Worm (Caenorhabditis elegans) whole organism, early embryonic: ENCODE measurements around the gene T28A11.25.

Source experiments
- B0310.2 ChIP-seq: sonication (generic microtip); optimal IDR thresholded peaks from 2 replicates; lab custom pipeline; 2016; ENCODE audit warnings: mild to moderate bottlenecking, missing genetic modification characterization, missing compliant biosample characterization
- F13C5.2 ChIP-seq: sonication (generic microtip); optimal IDR thresholded peaks from 2 replicates; lab custom pipeline; 2017; ENCODE audit warnings: mild to moderate bottlenecking, missing genetic modification characterization, inconsistent platforms, missing compliant biosample characterization
- aly-1 ChIP-seq: sonication (generic microtip); optimal IDR thresholded peaks from 2 replicates; lab custom pipeline; 2016; ENCODE audit warnings: missing genetic modification characterization, missing compliant biosample characterization
- ama-1 ChIP-seq: fragments of 150-350 bp; optimal IDR thresholded peaks from 2 replicates; lab custom pipeline; 2014
- ceh-13 ChIP-seq: fragments of 200-800 bp; sonication (Bioruptor generic); optimal IDR thresholded peaks from 2 replicates; lab custom pipeline; 2018; ENCODE audit warnings: mild to moderate bottlenecking, missing genetic modification characterization, missing compliant biosample characterization
- ceh-36 ChIP-seq: sonication (generic microtip); optimal IDR thresholded peaks from 2 replicates; lab custom pipeline; 2016; ENCODE audit warnings: missing genetic modification characterization, inconsistent platforms, missing compliant biosample characterization
- ets-7 ChIP-seq: sonication (generic microtip); optimal IDR thresholded peaks from 2 replicates; lab custom pipeline; 2016; ENCODE audit warnings: missing genotype, missing genetic modification characterization, missing compliant biosample characterization
- flt-1 ChIP-seq: fragments of 200-800 bp; sonication (Bioruptor generic); IDR thresholded peaks from 2 replicates; pipeline ENCODE4 v1.3.6; 2022; ENCODE audit warnings: missing genetic modification characterization, missing compliant biosample characterization
- hmbx-1 ChIP-seq: sonication (generic microtip); optimal IDR thresholded peaks from 2 replicates; lab custom pipeline; 2016; ENCODE audit warnings: mild to moderate bottlenecking, missing genetic modification characterization, missing compliant biosample characterization
- hmg-4 ChIP-seq: fragments of 200-800 bp; sonication (Bioruptor generic); optimal IDR thresholded peaks from 2 replicates; lab custom pipeline; 2018; ENCODE audit warnings: mild to moderate bottlenecking, missing genetic modification characterization, missing compliant biosample characterization
- hnd-1 ChIP-seq: sonication (generic microtip); optimal IDR thresholded peaks from 2 replicates; lab custom pipeline; 2016; ENCODE audit warnings: missing genetic modification characterization, missing compliant biosample characterization
- pes-1 ChIP-seq: fragments of 200-800 bp; sonication (Bioruptor generic); IDR thresholded peaks from 2 replicates; pipeline ENCODE4 v1.3.6; 2022; ENCODE audit warnings: missing genetic modification reagents, missing genetic modification characterization, missing compliant biosample characterization
- scrt-1 ChIP-seq: fragments of 200-800 bp; sonication (Bioruptor generic); IDR thresholded peaks from 2 replicates; pipeline ENCODE4 v1.3.6; 2022; ENCODE audit warnings: missing genetic modification characterization, missing compliant biosample characterization
- sea-1 ChIP-seq: fragments of 200-800 bp; sonication (Bioruptor generic); conservative IDR thresholded peaks from 2 replicates; pipeline ENCODE4 v1.3.6; 2022; ENCODE audit warnings: missing genetic modification characterization, missing compliant biosample characterization
- tbx-11 ChIP-seq: fragments of 200-800 bp; sonication (Bioruptor generic); IDR thresholded peaks from 2 replicates; pipeline ENCODE4 v1.3.6; 2022; ENCODE audit warnings: missing genetic modification characterization, missing compliant biosample characterization
- tbx-37 ChIP-seq: fragments of 200-800 bp; sonication (Bioruptor generic); conservative IDR thresholded peaks from 2 replicates; pipeline ENCODE4 v1.3.6; 2022; ENCODE audit warnings: missing genetic modification reagents, missing genetic modification characterization, missing compliant biosample characterization
- tra-4 ChIP-seq: sonication (generic microtip); optimal IDR thresholded peaks from 2 replicates; lab custom pipeline; 2017; ENCODE audit warnings: missing genetic modification characterization, missing compliant biosample characterization

Gene T28A11.25

DNA sequence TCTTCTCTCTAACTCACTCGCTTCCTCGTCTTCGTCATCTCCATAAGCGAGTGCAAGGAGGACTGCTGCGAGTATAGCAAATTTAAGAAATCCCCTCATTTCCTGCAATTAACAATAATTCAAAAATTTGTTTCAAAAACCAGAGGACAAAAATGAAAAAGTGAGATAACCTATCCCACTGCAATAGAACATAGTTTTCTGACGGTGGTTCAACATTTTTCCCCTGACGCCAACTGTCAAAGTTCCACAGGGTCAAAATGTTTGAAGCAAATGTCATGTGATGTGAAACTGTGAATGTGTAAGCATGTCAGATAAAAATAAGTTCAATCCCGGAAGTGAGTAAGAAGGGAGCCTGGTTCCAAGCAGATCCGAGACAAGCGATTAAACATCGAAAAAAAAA is 12.2 kb upstream of the T28A11.25 start, which contains the start of gene T28A11.19:
Gene T28A11.19 (minus strand): TSS at position 108 of the 400 bp plus-strand sequence.
- TF ChIP-seq ceh-36 (tag; lab: Kevin White, UChicago) (no peak), tbx-37 (GFP tag; lab: Robert Waterston, UW) (no peak), tbx-11 (no peak), hmbx-1 (tag; lab: Kevin White, UChicago) (no peak), ceh-13 (GFP tag; lab: Kevin White, UChicago) (no peak), ama-1 (lab: Kevin White, UChicago) (no peak), ets-7 (tag; lab: Kevin White, UChicago) (no peak), flt-1 (GFP tag; lab: Robert Waterston, UW) (no peak), sea-1 (GFP tag; lab: Robert Waterston, UW) (no peak), aly-1 (tag; lab: Kevin White, UChicago) (no peak), F13C5.2 (tag; lab: Kevin White, UChicago) (no peak), pes-1 (no peak), hmg-4 (GFP tag; lab: Kevin White, UChicago) (no peak)

DNA sequence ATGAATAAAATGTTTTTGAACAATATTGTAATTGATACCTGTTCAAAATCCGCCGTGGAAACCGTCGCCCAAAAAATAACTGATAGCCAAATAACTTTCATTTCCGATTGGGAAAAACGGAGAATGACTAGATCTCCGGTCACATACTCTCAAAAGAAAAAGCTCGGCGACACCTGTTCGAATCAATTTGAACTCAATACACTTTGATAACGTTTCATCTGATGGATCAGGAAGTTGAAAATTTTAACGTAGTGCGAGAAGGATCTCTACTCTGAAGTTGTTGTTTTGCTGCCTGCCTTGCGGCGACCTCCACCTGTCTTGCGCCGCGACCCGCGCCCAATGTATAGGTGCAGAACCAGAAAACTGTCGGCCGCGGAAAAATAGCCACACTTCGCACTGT is 8.5 kb upstream of the T28A11.25 start, which contains the start of gene T28A11.20:
Gene T28A11.20 (minus strand): TSS at position 101 of the 400 bp plus-strand sequence.
- TF ChIP-seq aly-1 (tag; lab: Kevin White, UChicago) (no peak), flt-1 (GFP tag; lab: Robert Waterston, UW) (no peak), F13C5.2 (tag; lab: Kevin White, UChicago) (no peak), hmbx-1 (tag; lab: Kevin White, UChicago) (no peak), ceh-36 (tag; lab: Kevin White, UChicago) (no peak)

DNA sequence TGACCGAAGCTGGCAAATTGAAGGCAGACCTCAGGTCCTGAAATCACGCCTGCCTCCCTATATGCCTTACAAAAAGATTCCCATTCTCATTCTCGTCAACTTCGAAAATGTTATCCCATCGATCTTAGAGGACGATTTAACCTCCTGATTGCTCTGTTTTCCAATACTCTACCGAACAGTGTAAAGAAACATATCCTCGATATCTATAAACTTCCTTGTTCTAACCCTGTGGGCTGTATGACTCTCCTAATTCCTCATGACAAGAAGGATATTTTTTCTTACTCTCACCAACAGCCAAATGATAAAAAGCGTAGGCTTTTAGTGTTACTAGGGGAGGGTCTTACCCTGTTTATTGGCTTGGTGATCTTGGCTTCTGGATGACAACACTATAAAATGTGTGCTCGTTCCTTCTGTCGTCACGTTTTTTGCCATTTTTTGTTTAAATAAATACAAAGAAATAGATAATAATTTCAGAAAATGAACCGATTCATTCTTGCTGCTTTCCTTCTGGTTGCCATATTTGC is 8.0 kb upstream of the T28A11.25 start, which contains the start of gene T28A11.4:
Gene T28A11.4 (plus strand): TSS at position 474 of the 524 bp plus-strand sequence.
- TF ChIP-seq hmbx-1 (tag; lab: Kevin White, UChicago): no peak
- TF ChIP-seq pes-1: no peak
- no peak for TF ChIP-seq hnd-1
- no peak for TF ChIP-seq flt-1 (GFP tag; lab: Robert Waterston, UW)
- no peak for TF ChIP-seq sea-1 (GFP tag; lab: Robert Waterston, UW)
- no peak for TF ChIP-seq ama-1 (lab: Kevin White, UChicago)
- TF ChIP-seq F13C5.2 (tag; lab: Kevin White, UChicago): no peak
- TF ChIP-seq tra-4 (tag; lab: Kevin White, UChicago): no peak
- no peak for TF ChIP-seq aly-1 (tag; lab: Kevin White, UChicago)
- TF ChIP-seq hmg-4 (GFP tag; lab: Kevin White, UChicago): no peak
- no peak for TF ChIP-seq tbx-11
- TF ChIP-seq scrt-1 (GFP tag; lab: Robert Waterston, UW): no peak

DNA sequence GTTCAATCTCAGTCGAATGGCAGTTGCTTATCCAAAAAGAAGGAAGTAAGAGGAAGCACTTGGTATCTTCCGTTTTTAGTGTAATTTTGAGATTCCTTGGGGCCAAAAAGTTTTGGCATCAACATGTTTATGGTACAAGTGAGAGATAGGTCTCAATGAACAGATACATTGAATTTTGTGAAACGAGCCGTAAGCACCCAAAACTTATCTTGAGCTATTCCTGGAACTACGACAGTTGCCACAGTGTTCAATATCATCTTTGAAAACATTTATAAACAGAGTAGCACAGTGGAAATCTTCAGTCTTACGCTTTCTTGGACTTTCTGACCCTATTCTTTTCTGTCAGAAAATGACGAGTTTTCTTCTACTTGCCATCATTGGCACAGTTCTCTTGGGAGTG is 6.6 kb upstream of the T28A11.25 start, which contains the start of gene T28A11.3:
Gene T28A11.3 (plus strand): TSS at position 301 of the 400 bp plus-strand sequence.
- TF ChIP-seq ceh-13 (GFP tag; lab: Kevin White, UChicago) (no peak), aly-1 (tag; lab: Kevin White, UChicago) (no peak), ceh-36 (tag; lab: Kevin White, UChicago) (no peak), tra-4 (tag; lab: Kevin White, UChicago) (no peak), hmbx-1 (tag; lab: Kevin White, UChicago) (no peak), ama-1 (lab: Kevin White, UChicago) (no peak), sea-1 (GFP tag; lab: Robert Waterston, UW) (no peak), scrt-1 (GFP tag; lab: Robert Waterston, UW) (no peak), tbx-11 (no peak), B0310.2 (no peak), pes-1 (no peak)

DNA sequence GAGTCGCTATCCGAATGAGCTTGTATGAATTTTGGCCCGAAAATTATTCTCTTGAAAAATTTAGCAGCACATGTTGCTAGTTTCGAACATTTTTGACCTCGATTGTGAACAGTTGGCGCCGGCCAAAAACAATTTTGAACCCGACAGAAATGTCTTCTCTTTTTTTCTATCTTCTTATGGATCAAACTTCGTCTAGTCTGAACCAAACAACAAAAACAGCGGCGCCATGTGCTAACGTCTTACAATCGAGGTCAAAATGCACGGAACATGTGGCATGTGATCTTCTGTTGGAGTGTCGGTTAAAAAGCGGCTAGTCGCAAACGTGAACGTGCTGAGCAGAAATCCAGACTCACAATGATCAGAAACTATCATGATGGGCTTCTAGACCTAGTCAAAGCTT is 5.4 kb upstream of the T28A11.25 start:
- TF ChIP-seq ama-1 (lab: Kevin White, UChicago): no peak
- no peak for TF ChIP-seq scrt-1 (GFP tag; lab: Robert Waterston, UW)
- no peak for TF ChIP-seq B0310.2
- no peak for TF ChIP-seq aly-1 (tag; lab: Kevin White, UChicago)
- no peak for TF ChIP-seq hmbx-1 (tag; lab: Kevin White, UChicago)
- TF ChIP-seq hmg-4 (GFP tag; lab: Kevin White, UChicago): no peak
- no peak for TF ChIP-seq ceh-13 (GFP tag; lab: Kevin White, UChicago)
- TF ChIP-seq ceh-36 (tag; lab: Kevin White, UChicago): no peak
- TF ChIP-seq ets-7 (tag; lab: Kevin White, UChicago): no peak
- TF ChIP-seq tbx-37 (GFP tag; lab: Robert Waterston, UW): no peak

DNA sequence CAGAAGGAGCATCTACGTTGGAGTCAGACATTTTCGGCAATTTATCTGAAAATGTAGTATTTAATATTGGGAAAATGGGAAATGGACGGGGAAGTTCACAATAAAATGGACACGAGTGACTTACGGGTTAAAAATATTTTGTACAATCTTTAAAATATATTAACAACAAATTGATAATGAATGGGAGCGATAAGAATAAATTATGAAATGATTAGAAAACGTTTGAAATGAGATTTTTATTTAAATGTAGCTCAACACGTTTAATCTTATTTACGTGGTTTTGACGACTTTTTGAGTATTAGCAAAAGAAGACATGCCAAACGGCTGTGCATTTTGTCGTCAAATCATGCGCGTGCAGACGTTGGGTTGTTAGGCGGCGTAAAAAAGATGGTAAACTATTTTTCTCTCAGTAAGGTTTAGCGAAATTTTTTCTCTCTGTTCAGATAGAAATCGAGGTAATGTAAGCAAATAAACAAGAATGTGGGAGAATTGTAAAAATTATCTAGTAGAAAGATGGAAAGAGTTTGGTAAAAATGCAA is 3.5 kb upstream of the T28A11.25 start, which contains the start of gene fbxa-64:
Gene fbxa-64 (minus strand): TSS at position 51 of the 539 bp plus-strand sequence.
- TF ChIP-seq ets-7 (tag; lab: Kevin White, UChicago) (no peak), tbx-11 (no peak), tra-4 (tag; lab: Kevin White, UChicago) (no peak), ceh-13 (GFP tag; lab: Kevin White, UChicago) (no peak), scrt-1 (GFP tag; lab: Robert Waterston, UW) (no peak), tbx-37 (GFP tag; lab: Robert Waterston, UW) (no peak), ceh-36 (tag; lab: Kevin White, UChicago) (no peak)

DNA sequence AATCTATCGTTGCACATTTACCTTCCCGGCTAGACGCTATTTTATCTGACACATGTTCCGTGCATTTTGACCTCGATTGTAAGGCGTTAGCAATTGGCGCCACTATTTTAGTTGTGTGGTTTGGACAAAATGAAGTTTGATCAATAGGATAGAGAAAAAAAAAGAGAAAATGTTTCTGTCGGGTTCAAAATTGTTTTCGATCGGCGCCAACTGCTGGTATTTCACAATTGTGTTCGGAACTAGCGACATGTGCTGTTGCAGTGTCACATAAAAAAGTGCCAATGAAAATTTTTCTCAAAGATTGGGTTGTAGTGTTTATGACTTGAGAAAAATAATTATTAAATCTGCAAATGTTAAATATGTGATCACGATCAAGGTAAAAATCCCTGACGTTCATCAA is 2.5 kb upstream of the T28A11.25 start:
- no peak for TF ChIP-seq aly-1 (tag; lab: Kevin White, UChicago)
- TF ChIP-seq scrt-1 (GFP tag; lab: Robert Waterston, UW): no peak
- TF ChIP-seq hmg-4 (GFP tag; lab: Kevin White, UChicago): no peak
- no peak for TF ChIP-seq ceh-13 (GFP tag; lab: Kevin White, UChicago)
- no peak for TF ChIP-seq hnd-1
